Fruit fly (Drosophila melanogaster): Measurements from ENCODE around the gene CG14324.

CG14324 gene

dm6 chr3R:17617976-17618308 is 657 bp downstream of the CG14324 start (continued):
- peak; percentile 92 for TF ChIP-seq mld (GFP tag; IDR thresholded peaks at IDR 0.05; ENCODE audit: partially characterized antibody)
- no peak for TF ChIP-seq CG3163 (GFP tag; optimal IDR thresholded peaks at IDR 0.05)
- TF ChIP-seq CG34224 (GFP tag; IDR thresholded peaks at IDR 0.05; ENCODE audit: partially characterized antibody): peak; percentile 42; the same call in 1 of the 3 replicates
- TF ChIP-seq Ssrp (tag; optimal IDR thresholded peaks at IDR 0.05): no peak
- TF ChIP-seq CG13287 (GFP tag; IDR thresholded peaks at IDR 0.05; ENCODE audit: partially characterized antibody): peak; percentile 42; the same call in 1 of the 2 replicates
- peak; percentile 57 for TF ChIP-seq sens (GFP tag)
- peak; percentile 47; the same call in 1 of the 2 replicates for TF ChIP-seq hbn (GFP tag; IDR thresholded peaks at IDR 0.05; ENCODE audit: partially characterized antibody)
- TF ChIP-seq CG9437 (GFP tag; optimal IDR thresholded peaks at IDR 0.05): no peak
- TF ChIP-seq CG6654 (GFP tag; optimal IDR thresholded peaks at IDR 0.05): no peak
- no peak for TF ChIP-seq CG3847 (GFP tag; IDR thresholded peaks at IDR 0.05)
- TF ChIP-seq Eip74EF (GFP tag; optimal IDR thresholded peaks at IDR 0.05): peak in 1 of 2 experiments; percentile 38
- peak; percentile 81 for TF ChIP-seq Bgb (GFP tag; IDR thresholded peaks at IDR 0.05; ENCODE audit: partially characterized antibody)
- peak; percentile 16; the same call in 1 of the 2 replicates for TF ChIP-seq vvl (GFP tag; IDR thresholded peaks at IDR 0.05)
- no peak for TF ChIP-seq Ets97D (GFP tag; optimal IDR thresholded peaks at IDR 0.05)
- no peak for TF ChIP-seq Sry-δ (GFP tag; optimal IDR thresholded peaks at IDR 0.05)
- peak; percentile 82; the same call in 2 of the 3 replicates for TF ChIP-seq hb (GFP tag; IDR thresholded peaks at IDR 0.05; ENCODE audit: partially characterized antibody)
- TF ChIP-seq chinmo (GFP tag; IDR thresholded peaks at IDR 0.05; ENCODE audit: partially characterized antibody): peak; percentile 68; the same call in 1 of the 4 replicates
- peak; percentile 84 for TF ChIP-seq CG7963 (GFP tag; IDR thresholded peaks at IDR 0.05; ENCODE audit: partially characterized antibody)
- no peak for TF ChIP-seq TFAM (GFP tag; optimal IDR thresholded peaks at IDR 0.05)
- peak; percentile 80 for TF ChIP-seq bbx (GFP tag; IDR thresholded peaks at IDR 0.05; ENCODE audit: partially characterized antibody)
- TF ChIP-seq pnt (GFP tag; optimal IDR thresholded peaks at IDR 0.05): no peak
- TF ChIP-seq pan (optimal IDR thresholded peaks at IDR 0.05): no peak
- TF ChIP-seq pan (GFP tag; optimal IDR thresholded peaks at IDR 0.05 in 1 of 2, IDR thresholded peaks at IDR 0.05 in 1 of 2): no peak
- TF ChIP-seq sc (optimal IDR thresholded peaks at IDR 0.05): no peak
- no peak for TF ChIP-seq sc (GFP tag; optimal IDR thresholded peaks at IDR 0.05)
- no peak for TF ChIP-seq jumu (GFP tag; optimal IDR thresholded peaks at IDR 0.05)
- peak in 1 of 2 experiments; percentile 55 for TF ChIP-seq Pdp1 (GFP tag; optimal IDR thresholded peaks at IDR 0.05)
- peak; percentile 99 for TF ChIP-seq Bdp1 (GFP tag; optimal IDR thresholded peaks at IDR 0.05)
- peak; percentile 92 for TF ChIP-seq CG16813 (GFP tag; IDR thresholded peaks at IDR 0.05; ENCODE audit: partially characterized antibody)
- TF ChIP-seq bigmax (GFP tag; optimal IDR thresholded peaks at IDR 0.05): no peak
- no peak for TF ChIP-seq Nf-YC (tag; optimal IDR thresholded peaks at IDR 0.05)
- no peak for TF ChIP-seq Adf1 (GFP tag; IDR thresholded peaks at IDR 0.05)
- TF ChIP-seq CG5245 (GFP tag; optimal IDR thresholded peaks at IDR 0.05): no peak
- peak; percentile 32 for TF ChIP-seq CG7745 (tag; optimal IDR thresholded peaks at IDR 0.05)
- peak; percentile 82 for TF ChIP-seq nerfin-2 (GFP tag; IDR thresholded peaks at IDR 0.05; ENCODE audit: partially characterized antibody)
- peak; percentile 51 for TF ChIP-seq Med (GFP tag)
- TF ChIP-seq vnd (GFP tag; IDR thresholded peaks at IDR 0.05; ENCODE audit: partially characterized antibody): peak; percentile 76
- TF ChIP-seq CG9609 (GFP tag; optimal IDR thresholded peaks at IDR 0.05): no peak
- no peak for TF ChIP-seq CG1647 (GFP tag; optimal IDR thresholded peaks at IDR 0.05)
- no peak for TF ChIP-seq CG12744 (GFP tag; optimal IDR thresholded peaks at IDR 0.05)
- TF ChIP-seq Optix (GFP tag; IDR thresholded peaks at IDR 0.05): no peak
- TF ChIP-seq schlank (tag; optimal IDR thresholded peaks at IDR 0.05): no peak
- no peak for TF ChIP-seq pum (GFP tag; optimal IDR thresholded peaks at IDR 0.05)
- TF ChIP-seq odd (GFP tag; optimal IDR thresholded peaks at IDR 0.05): no peak
- peak; percentile 26; the same call in 1 of the 2 replicates for TF ChIP-seq unc-4 (GFP tag; IDR thresholded peaks at IDR 0.05; ENCODE audit: partially characterized antibody)
- TF ChIP-seq en (GFP tag; optimal IDR thresholded peaks at IDR 0.05): no peak
- TF ChIP-seq Oaz (GFP tag; IDR thresholded peaks at IDR 0.05): no peak
- TF ChIP-seq amos (GFP tag; IDR thresholded peaks at IDR 0.05; ENCODE audit: partially characterized antibody): peak; percentile 82
- TF ChIP-seq HLH4C (GFP tag; IDR thresholded peaks at IDR 0.05; ENCODE audit: partially characterized antibody): peak; percentile 79; the same call in 2 of the 3 replicates
- TF ChIP-seq shn (GFP tag; optimal IDR thresholded peaks at IDR 0.05): no peak

Data from whole organism, embryonic.